Worm (Caenorhabditis elegans) whole organism, L4/young adult: ENCODE measurements around the gene cyp-33C6.

Experiments used
- W03F9.2 ChIP-seq: fragments of 150-350 bp; optimal IDR thresholded peaks from 2 replicates; lab custom pipeline; 2014; ENCODE audit warnings: missing biosample characterization, missing genetic modification characterization
- dao-5 ChIP-seq: sonication (generic microtip); optimal IDR thresholded peaks from 2 replicates; lab custom pipeline; 2016; ENCODE audit warnings: missing genotype, missing genetic modification characterization, moderate library complexity, missing compliant biosample characterization
- him-1 ChIP-seq: sonication (generic microtip); optimal IDR thresholded peaks from 2 replicates; lab custom pipeline; 2016; ENCODE audit warnings: missing genotype, missing genetic modification reagents, missing genetic modification characterization, missing compliant biosample characterization

Gene cyp-33C6

ce11 chrV:2249310-2249709, at the start of gene cyp-33C6:
cyp-33C6 (minus strand) TSS chrV:2249410.
- no peak for TF ChIP-seq W03F9.2
- TF ChIP-seq dao-5 = no peak
- no peak for TF ChIP-seq him-1

ce11 chrV:2294577-2294976, 45.4 kb upstream of the cyp-33C6 start, which contains the start of gene nhr-226:
nhr-226 (plus strand) TSS chrV:2294877.
- TF ChIP-seq dao-5 = no peak
- TF ChIP-seq him-1 = no peak
- TF ChIP-seq W03F9.2 = no peak

- TF ChIP-seq him-1 (no peak), dao-5 (no peak), W03F9.2 (no peak)
Measured at ce11 chrV:2292240-2292639, 43.0 kb upstream of the cyp-33C6 start, which contains the start of gene nhr-115. nhr-115 (plus strand) TSS chrV:2292540.

- no peak for TF ChIP-seq dao-5
Measured at ce11 chrV:2290329-2290728, 41.1 kb upstream of the cyp-33C6 start, which contains the start of gene nhr-225. nhr-225 (minus strand) TSS chrV:2290474.

ce11 chrV:2285107-2285506, 35.9 kb upstream of the cyp-33C6 start, which contains the start of gene nhr-227:
nhr-227 (plus strand) TSS chrV:2285432.
- TF ChIP-seq W03F9.2 = no peak
- no peak for TF ChIP-seq him-1
- TF ChIP-seq dao-5 = no peak

- no peak for TF ChIP-seq him-1
- no peak for TF ChIP-seq dao-5
- peak; percentile 17 for TF ChIP-seq W03F9.2
Measured at ce11 chrV:2281499-2281898, 32.3 kb upstream of the cyp-33C6 start, which contains the start of gene nhr-228. nhr-228 (plus strand) TSS chrV:2281759.

- no peak for TF ChIP-seq him-1
- TF ChIP-seq dao-5 = no peak
- no peak for TF ChIP-seq W03F9.2
Measured at ce11 chrV:2278543-2278942, 29.3 kb upstream of the cyp-33C6 start, which contains the start of gene fbxa-137. fbxa-137 (plus strand) TSS chrV:2278816.

ce11 chrV:2278052-2278451, 28.8 kb upstream of the cyp-33C6 start, which contains the start of gene nhr-59:
nhr-59 (minus strand) TSS chrV:2278265.
- TF ChIP-seq him-1 (no peak), dao-5 (no peak), W03F9.2 (no peak)

ce11 chrV:2277260-2277659, 28.1 kb upstream of the cyp-33C6 start:
- no peak for TF ChIP-seq him-1
- no peak for TF ChIP-seq W03F9.2
- TF ChIP-seq dao-5 = no peak

- TF ChIP-seq W03F9.2 (no peak), dao-5 (no peak), him-1 (no peak)
Measured at ce11 chrV:2274253-2274892, 25.2 kb upstream of the cyp-33C6 start, which contains the start of the genes Y5H2A.4 and abu-4. Y5H2A.4 (minus strand) TSS chrV:2274353. abu-4 (plus strand) TSS chrV:2274842.

ce11 chrV:2271750-2272149, 22.5 kb upstream of the cyp-33C6 start, which contains the start of gene Y5H2A.1:
Y5H2A.1 (minus strand) TSS chrV:2271850.
- no peak for TF ChIP-seq W03F9.2
- no peak for TF ChIP-seq dao-5
- TF ChIP-seq him-1 = no peak

ce11 chrV:2266958-2267357, 17.7 kb upstream of the cyp-33C6 start, which contains the start of gene nhr-275:
nhr-275 (minus strand) TSS chrV:2267058.
- TF ChIP-seq him-1 (no peak), W03F9.2 (no peak), dao-5 (no peak)

ce11 chrV:2264925-2265324, 15.7 kb upstream of the cyp-33C6 start:
- TF ChIP-seq W03F9.2 = no peak
- no peak for TF ChIP-seq him-1
- TF ChIP-seq dao-5 = no peak

ce11 chrV:2264455-2264854, 15.2 kb upstream of the cyp-33C6 start, which contains the start of gene nhr-183:
nhr-183 (minus strand) TSS chrV:2264634.
- no peak for TF ChIP-seq dao-5
- TF ChIP-seq W03F9.2 = no peak
- no peak for TF ChIP-seq him-1

ce11 chrV:2260660-2261059, 11.4 kb upstream of the cyp-33C6 start, which contains the start of gene F41B5.12:
F41B5.12 (plus strand) TSS chrV:2260960.
- TF ChIP-seq him-1 (no peak), dao-5 (no peak), W03F9.2 (no peak)

- TF ChIP-seq dao-5 (no peak), him-1 (no peak), W03F9.2 (no peak)
Measured at ce11 chrV:2259750-2260149, 10.5 kb upstream of the cyp-33C6 start, which contains the start of gene nhr-182. nhr-182 (minus strand) TSS chrV:2259927.
